Fruit fly (Drosophila melanogaster): ENCODE results near the gene ppk28.

ppk28 gene

dm6 chrX:16772882-16773827 lies 32.7 kb upstream of the ppk28 start:
- TF ChIP-seq eyg (GFP tag; optimal IDR thresholded peaks at IDR 0.05) (no peak), E2f1 (GFP tag; IDR thresholded peaks at IDR 0.05) (peak; percentile 73), kah (GFP tag; optimal IDR thresholded peaks at IDR 0.05) (no peak), CG1832 (GFP tag; optimal IDR thresholded peaks at IDR 0.05) (no peak), CoRest (tag; optimal IDR thresholded peaks at IDR 0.05) (no peak), emc (GFP tag; optimal IDR thresholded peaks at IDR 0.05) (no peak), CG31388 (GFP tag; optimal IDR thresholded peaks at IDR 0.05) (no peak), CG18262 (tag; optimal IDR thresholded peaks at IDR 0.05) (peak; percentile 73), jigr1 (GFP tag; IDR thresholded peaks at IDR 0.05) (0 out of 3 replicates have a peak, but pooled peaks have one; percentile 21), CG3407 (GFP tag; optimal IDR thresholded peaks at IDR 0.05) (no peak), zen2 (GFP tag; IDR thresholded peaks at IDR 0.05; ENCODE audit: partially characterized antibody) (no peak), hbn (GFP tag; IDR thresholded peaks at IDR 0.05; ENCODE audit: partially characterized antibody) (no peak), CG14014 (GFP tag; IDR thresholded peaks at IDR 0.05) (peak; percentile 63), danr (GFP tag; IDR thresholded peaks at IDR 0.05) (peak; percentile 49; the same call in 1 of the 2 replicates), lilli (GFP tag; optimal IDR thresholded peaks at IDR 0.05) (peak; percentile 42), Side (GFP tag; optimal IDR thresholded peaks at IDR 0.05) (peak; percentile 64), Rfx (GFP tag; IDR thresholded peaks at IDR 0.05) (peak; percentile 37; the same call in 1 of the 2 replicates), Spps (tag; optimal IDR thresholded peaks at IDR 0.05) (peak; percentile 66), CG3847 (GFP tag; IDR thresholded peaks at IDR 0.05) (no peak), Doc2 (GFP tag; IDR thresholded peaks at IDR 0.05) (no peak), ERR (GFP tag; optimal IDR thresholded peaks at IDR 0.05) (peak; percentile 15), ranshi (GFP tag; IDR thresholded peaks at IDR 0.05) (peak; percentile 58; the same call in 1 of the 2 replicates), CG6854 (GFP tag; optimal IDR thresholded peaks at IDR 0.05) (no peak), CG11093 (GFP tag; IDR thresholded peaks at IDR 0.05) (peak; percentile 77), CG34376 (GFP tag; optimal IDR thresholded peaks at IDR 0.05) (no peak), Xbp1 (GFP tag; optimal IDR thresholded peaks at IDR 0.05) (peak; percentile 38), Poxn (GFP tag; IDR thresholded peaks at IDR 0.05) (no peak), tna (GFP tag; IDR thresholded peaks at IDR 0.05; ENCODE audit: partially characterized antibody) (no peak), slou (GFP tag; optimal IDR thresholded peaks at IDR 0.05) (no peak), otp (GFP tag; IDR thresholded peaks at IDR 0.05) (peak; percentile 77), hth (optimal IDR thresholded peaks at IDR 0.05) (no peak), CG9609 (GFP tag; optimal IDR thresholded peaks at IDR 0.05) (peak; percentile 79), Chrac-16 (GFP tag; optimal IDR thresholded peaks at IDR 0.05) (peak; percentile 28), CG1529 (GFP tag; optimal IDR thresholded peaks at IDR 0.05) (no peak), Scr (GFP tag; IDR thresholded peaks at IDR 0.05; ENCODE audit: partially characterized antibody) (no peak), NFAT (GFP tag; IDR thresholded peaks at IDR 0.05) (no peak), gce (GFP tag; IDR thresholded peaks at IDR 0.05) (peak; percentile 78), cas (GFP tag; IDR thresholded peaks at IDR 0.05) (no peak), CG13775 (GFP tag; optimal IDR thresholded peaks at IDR 0.05) (peak; percentile 35), pzg (GFP tag; optimal IDR thresholded peaks at IDR 0.05) (no peak), esg (GFP tag; conservative IDR thresholded peaks at IDR 0.05) (peak; percentile 65), fu2 (GFP tag; optimal IDR thresholded peaks at IDR 0.05) (no peak), psq (GFP tag; optimal IDR thresholded peaks at IDR 0.05) (no peak), Hand (GFP tag; optimal IDR thresholded peaks at IDR 0.05) (no peak), CG14860 (GFP tag; IDR thresholded peaks at IDR 0.05; ENCODE audit: partially characterized antibody) (no peak), D19A (tag; optimal IDR thresholded peaks at IDR 0.05) (peak; percentile 54), CG3281 (GFP tag; optimal IDR thresholded peaks at IDR 0.05) (no peak), Fer3 (tag; optimal IDR thresholded peaks at IDR 0.05) (peak; percentile 21), nom (GFP tag; optimal IDR thresholded peaks at IDR 0.05) (peak; percentile 17)

Data from whole organism, embryonic.